Worm (Caenorhabditis elegans): ENCODE data around the gene prdx-2.

The prdx-2 gene

DNA sequence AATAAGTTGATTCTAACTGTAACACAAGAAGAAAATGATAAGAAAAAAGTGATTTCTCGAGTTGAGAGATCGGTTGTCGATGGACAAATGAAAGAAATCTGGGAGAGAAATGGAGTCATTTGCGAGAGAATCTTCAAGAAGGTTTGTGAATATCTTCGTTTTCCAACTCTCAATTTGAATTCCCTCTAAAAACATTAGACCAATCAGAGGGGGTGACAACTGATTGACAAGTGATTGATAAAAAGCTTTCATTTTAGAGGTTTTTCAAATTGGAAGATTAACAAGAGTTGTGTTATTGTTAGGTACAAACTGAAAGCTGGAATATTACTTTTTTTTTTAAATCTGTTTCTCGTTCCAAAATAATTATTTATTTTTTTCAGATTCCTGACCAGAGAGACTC is 39.9 kb downstream of the prdx-2 start:
- TF ChIP-seq nhr-6 (tag; optimal IDR thresholded peaks at IDR 0.05) (no peak), F44E2.7 (GFP tag; IDR thresholded peaks at IDR 0.05) (no peak), zfp-3 (GFP tag; conservative IDR thresholded peaks at IDR 0.05) (no peak), dpl-1 (GFP tag; optimal IDR thresholded peaks at IDR 0.05) (no peak), F26F4.8 (GFP tag; conservative IDR thresholded peaks at IDR 0.05) (no peak), ctbp-1 (GFP tag; IDR thresholded peaks at IDR 0.05) (no peak), dmd-6 (GFP tag; IDR thresholded peaks at IDR 0.05) (no peak), Y5F2A.4 (GFP tag; optimal IDR thresholded peaks at IDR 0.05) (no peak), zfp-2 (tag; optimal IDR thresholded peaks at IDR 0.05) (no peak), lim-7 (GFP tag; IDR thresholded peaks at IDR 0.05) (no peak), Y48G9A.11 (GFP tag; IDR thresholded peaks at IDR 0.05) (no peak), lsy-2 (tag; optimal IDR thresholded peaks at IDR 0.05) (no peak), nhr-111 (GFP tag; optimal IDR thresholded peaks at IDR 0.05) (no peak), daf-19 (GFP tag; conservative IDR thresholded peaks at IDR 0.05) (no peak), lin-1 (GFP tag; IDR thresholded peaks at IDR 0.05) (no peak), spr-1 (tag; optimal IDR thresholded peaks at IDR 0.05) (no peak), ceh-44 (GFP tag; IDR thresholded peaks at IDR 0.05) (no peak), ceh-28 (tag; optimal IDR thresholded peaks at IDR 0.05) (no peak), aly-2 (tag; optimal IDR thresholded peaks at IDR 0.05) (no peak), rbr-2 (tag; optimal IDR thresholded peaks at IDR 0.05) (no peak)

DNA sequence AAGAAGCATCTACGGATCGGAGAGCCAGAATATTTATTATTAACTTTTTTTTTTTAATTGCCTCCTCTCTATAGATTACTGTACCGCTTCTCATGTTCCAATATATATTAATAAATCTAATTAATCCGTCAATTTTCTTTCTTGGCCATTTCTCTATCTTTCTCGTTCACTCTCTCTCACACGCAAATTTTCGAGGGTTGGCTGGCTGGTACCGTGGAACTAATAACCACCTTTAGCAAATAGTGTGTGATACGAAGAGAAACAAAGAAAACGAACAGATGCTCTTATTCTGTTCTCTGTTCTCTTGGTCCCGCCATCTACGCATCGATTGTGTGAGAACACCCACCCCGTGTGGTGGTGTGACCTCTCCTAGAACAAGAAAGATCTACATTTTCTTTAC is 40.3 kb downstream of the prdx-2 start:
- TF ChIP-seq ceh-20 (GFP tag; IDR thresholded peaks at IDR 0.05), result no peak
- no peak for TF ChIP-seq zag-1 (tag; optimal IDR thresholded peaks at IDR 0.05)
- no peak for TF ChIP-seq F37D6.2 (tag; optimal IDR thresholded peaks at IDR 0.05)

DNA sequence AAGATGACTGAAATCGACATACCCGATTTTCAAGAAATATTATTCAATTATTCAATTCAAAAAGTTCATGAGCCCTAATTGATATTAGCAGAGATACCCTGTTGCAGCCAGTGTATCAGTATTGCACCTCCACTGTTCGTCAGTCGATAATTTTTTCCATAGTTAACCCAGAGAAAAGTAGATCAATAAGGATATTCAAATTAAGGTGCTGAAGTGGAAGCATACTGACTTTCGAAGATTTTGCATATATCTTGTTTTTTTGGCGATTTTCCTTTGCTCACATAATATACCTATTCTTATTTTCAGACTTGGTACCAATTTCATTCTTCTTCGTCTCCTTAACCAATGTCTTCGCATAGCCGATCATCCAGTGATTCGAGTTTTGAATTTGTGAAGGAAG is 40.9 kb downstream of the prdx-2 start, which contains the start of gene EEED8.15:
EEED8.15 (plus strand) TSS at position 301 of the 400 bp plus-strand sequence.
- no peak for TF ChIP-seq duxl-1 (tag; optimal IDR thresholded peaks at IDR 0.05; ENCODE audit: poor library complexity)
- TF ChIP-seq unc-62 (GFP tag; optimal IDR thresholded peaks at IDR 0.05 in 1 of 2), result peak in 1 of 2 experiments; percentile 57
- TF ChIP-seq unc-62 (tag; optimal IDR thresholded peaks at IDR 0.05), result no peak

DNA sequence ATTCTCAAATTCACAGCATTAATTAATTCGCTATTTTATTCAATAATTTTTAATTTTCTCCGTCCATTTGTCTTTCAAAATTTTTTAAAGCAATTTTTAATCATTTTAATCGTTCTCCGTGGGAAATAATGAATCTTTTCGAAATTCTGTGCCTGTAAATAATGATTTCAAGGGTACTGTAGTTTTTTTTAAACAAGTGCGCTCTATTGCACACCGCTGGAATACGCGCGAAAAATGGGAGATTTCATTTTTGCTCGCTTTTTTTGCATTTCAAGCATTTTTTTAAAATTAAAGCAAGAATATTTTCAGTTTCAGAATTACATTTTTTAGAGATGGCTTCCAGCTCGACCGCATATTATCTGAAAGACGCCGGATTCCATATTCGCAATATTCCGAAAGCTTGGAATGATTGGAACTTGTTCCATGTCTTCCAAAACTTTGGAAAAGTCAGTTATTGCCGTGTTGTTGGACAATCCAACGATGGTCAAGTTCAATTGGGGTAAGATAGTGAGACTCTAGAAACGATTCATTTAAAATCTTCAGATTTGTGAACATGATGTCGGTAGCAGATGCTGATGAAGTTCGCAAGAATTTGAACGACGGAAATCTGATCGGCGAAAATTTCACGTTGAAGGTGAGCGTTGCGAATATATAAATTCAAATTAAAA is 43.1 kb downstream of the prdx-2 start, which contains the start of gene tofu-6:
tofu-6 (plus strand) TSS at position 302 of the 668 bp plus-strand sequence.
- TF ChIP-seq aha-1 (tag), result peak; percentile 59
- peak; percentile 45 for TF ChIP-seq dpl-1 (GFP tag; optimal IDR thresholded peaks at IDR 0.05)
- 0 out of 2 replicates have a peak, but pooled peaks have one; percentile 56 for TF ChIP-seq Y48G9A.11 (GFP tag; IDR thresholded peaks at IDR 0.05)
- no peak for TF ChIP-seq snpc-4 (tag; optimal IDR thresholded peaks at IDR 0.05)
- no peak for TF ChIP-seq daf-8 (GFP tag; IDR thresholded peaks at IDR 0.05)
- TF ChIP-seq lsy-2 (tag; optimal IDR thresholded peaks at IDR 0.05), result peak in 1 of 2 experiments; percentile 92
- TF ChIP-seq ZK337.2 (GFP tag; IDR thresholded peaks at IDR 0.05), result no peak
- peak; percentile 53 for TF ChIP-seq unc-130 (GFP tag; optimal IDR thresholded peaks at IDR 0.05)
- peak; percentile 94 for TF ChIP-seq lin-38 (GFP tag; IDR thresholded peaks at IDR 0.05)
- TF ChIP-seq vab-7 (GFP tag; IDR thresholded peaks at IDR 0.05), result no peak
- peak; percentile 41 for TF ChIP-seq F49E8.2 (tag; optimal IDR thresholded peaks at IDR 0.05; ENCODE audit: borderline replicate concordance)
- TF ChIP-seq zip-11 (GFP tag; IDR thresholded peaks at IDR 0.05), result no peak

DNA sequence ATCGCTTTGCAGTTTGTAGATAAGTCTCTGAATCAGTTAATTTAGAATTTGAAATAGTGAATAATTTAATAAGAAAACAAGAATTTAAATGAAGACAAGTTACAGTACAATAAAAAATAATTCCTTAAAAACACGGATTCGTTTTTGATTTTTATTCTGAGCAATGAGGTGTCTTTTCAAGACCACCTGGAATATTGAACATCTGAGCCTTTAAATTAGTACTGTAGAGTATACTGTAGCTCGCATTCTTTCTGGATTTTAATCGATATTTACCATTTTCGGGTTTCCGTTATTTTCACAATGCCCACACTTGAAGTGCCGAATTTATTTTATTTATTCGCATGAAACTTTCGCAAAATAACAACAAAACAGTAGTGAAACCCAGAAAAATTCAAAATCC is 45.8 kb downstream of the prdx-2 start, which contains the start of gene F07F6.7:
F07F6.7 (minus strand) TSS at position 27 of the 400 bp plus-strand sequence.
- peak; percentile 27; the same call in 1 of the 2 replicates for TF ChIP-seq lin-38 (GFP tag; IDR thresholded peaks at IDR 0.05)
- peak in 1 of 2 experiments; percentile 50 for TF ChIP-seq lsy-2 (tag; optimal IDR thresholded peaks at IDR 0.05)
- no peak for TF ChIP-seq snpc-4 (tag; optimal IDR thresholded peaks at IDR 0.05)
- peak; percentile 13 for TF ChIP-seq nhr-25 (tag; optimal IDR thresholded peaks at IDR 0.05; ENCODE audit: borderline replicate concordance, insufficient read depth)
- no peak for TF ChIP-seq attf-4 (tag; optimal IDR thresholded peaks at IDR 0.05)
- TF ChIP-seq T20F7.1 (GFP tag; optimal IDR thresholded peaks at IDR 0.05), result peak; percentile 30
- peak; percentile 14 for TF ChIP-seq dve-1 (tag; optimal IDR thresholded peaks at IDR 0.05; ENCODE audit: insufficient read depth)
- TF ChIP-seq pqm-1 (tag; optimal IDR thresholded peaks at IDR 0.05), result no peak
- peak in 1 of 2 experiments; percentile 18 for TF ChIP-seq unc-62 (GFP tag; optimal IDR thresholded peaks at IDR 0.05 in 1 of 2)
- TF ChIP-seq unc-62 (tag; optimal IDR thresholded peaks at IDR 0.05), result no peak

Data from whole organism, L4 larva.